Fruit fly (Drosophila melanogaster) whole organism, embryonic: ENCODE data around the gene Tm1.

Experiments
- Atf3 ChIP-seq: fragments of 200-800 bp; sonication (Bioruptor generic); optimal IDR thresholded peaks from 3 replicates; lab custom pipeline; 2016; ENCODE audit warnings: missing biosample characterization, missing genetic modification characterization
- Bdp1 ChIP-seq: fragments of 200-800 bp; sonication (Bioruptor generic); optimal IDR thresholded peaks from 3 replicates; lab custom pipeline; 2016; ENCODE audit warnings: missing biosample characterization, missing genetic modification characterization
- CG10366 ChIP-seq: fragments of 200-800 bp; sonication (Bioruptor generic); IDR thresholded peaks from 2 replicates; pipeline ENCODE4 v1.3.6; 2022; ENCODE audit warnings: missing biosample characterization, missing genetic modification characterization
- CG10462 ChIP-seq: fragments of 200-800 bp; sonication (Bioruptor generic); optimal IDR thresholded peaks from 2 replicates; lab custom pipeline; 2016; ENCODE audit warnings: missing biosample characterization, missing genetic modification characterization
- CG11247 ChIP-seq: fragments of 200-800 bp; sonication (Bioruptor generic); IDR thresholded peaks from 2 replicates; pipeline ENCODE4 v1.3.6; 2022; ENCODE audit warnings: missing biosample characterization, missing genetic modification characterization
- CG11696 ChIP-seq: fragments of 200-800 bp; sonication (Bioruptor generic); IDR thresholded peaks from 2 replicates; pipeline ENCODE4 v1.3.6; 2022; ENCODE audit warnings: missing biosample characterization, missing genetic modification characterization
- CG13424 ChIP-seq: fragments of 200-800 bp; sonication (Bioruptor generic); optimal IDR thresholded peaks from 2 replicates; lab custom pipeline; 2019; ENCODE audit warnings: missing biosample characterization, mild to moderate bottlenecking, missing genetic modification characterization, moderate library complexity
- CG15696 ChIP-seq: fragments of 200-800 bp; sonication (Bioruptor generic); optimal IDR thresholded peaks from 2 replicates; lab custom pipeline; 2019; ENCODE audit warnings: missing biosample characterization, mild to moderate bottlenecking, missing genetic modification characterization, moderate library complexity
- CG1602 ChIP-seq: fragments of 200-800 bp; sonication (Bioruptor generic); optimal IDR thresholded peaks from 3 replicates; lab custom pipeline; 2016; ENCODE audit warnings: missing biosample characterization, missing genetic modification characterization
- CG17385 ChIP-seq: fragments of 200-800 bp; sonication (Bioruptor generic); optimal IDR thresholded peaks from 3 replicates; lab custom pipeline; 2018; ENCODE audit warnings: missing biosample characterization, mild to moderate bottlenecking, missing genetic modification characterization
- CG17912 ChIP-seq: fragments of 200-800 bp; sonication (Bioruptor generic); optimal IDR thresholded peaks from 2 replicates; lab custom pipeline; 2018; ENCODE audit warnings: missing biosample characterization, mild to moderate bottlenecking, missing genetic modification characterization
- CG18764 ChIP-seq: fragments of 200-800 bp; sonication (Bioruptor generic); optimal IDR thresholded peaks from 3 replicates; lab custom pipeline; 2016; ENCODE audit warnings: missing biosample characterization, missing genetic modification characterization
- CG2889 ChIP-seq: fragments of 200-800 bp; sonication (Bioruptor generic); IDR thresholded peaks from 3 replicates; pipeline ENCODE4 v1.3.6; 2022; ENCODE audit warnings: missing biosample characterization, missing genetic modification characterization
- CG31441 ChIP-seq: fragments of 200-800 bp; sonication (Bioruptor generic); IDR thresholded peaks from 2 replicates; pipeline ENCODE4 v1.3.6; 2022; ENCODE audit warnings: missing biosample characterization, missing genetic modification characterization
- CG3838 ChIP-seq: fragments of 200-800 bp; sonication (Bioruptor generic); optimal IDR thresholded peaks from 3 replicates; lab custom pipeline; 2016; ENCODE audit warnings: missing biosample characterization, missing genetic modification characterization
- CG43689 ChIP-seq: fragments of 200-800 bp; sonication (Bioruptor generic); IDR thresholded peaks from 2 replicates; pipeline ENCODE4 v1.3.6; 2022; ENCODE audit warnings: missing biosample characterization, missing genetic modification characterization
- CG6683 ChIP-seq: fragments of 200-800 bp; sonication (Bioruptor generic); optimal IDR thresholded peaks from 2 replicates; lab custom pipeline; 2017; ENCODE audit warnings: missing biosample characterization, mild to moderate bottlenecking, missing genetic modification characterization, missing genetic modification reagents
- CG8388 ChIP-seq: fragments of 200-800 bp; sonication (Bioruptor generic); optimal IDR thresholded peaks from 2 replicates; lab custom pipeline; 2019; ENCODE audit warnings: missing biosample characterization, mild to moderate bottlenecking, missing genetic modification characterization, moderate library complexity
- Dip3 ChIP-seq: fragments of 200-800 bp; sonication (Bioruptor generic); optimal IDR thresholded peaks from 3 replicates; lab custom pipeline; 2016; ENCODE audit warnings: missing biosample characterization, missing genetic modification characterization
- Doc2 ChIP-seq: fragments of 200-800 bp; sonication (Bioruptor generic); IDR thresholded peaks from 2 replicates; pipeline ENCODE4 v1.3.6; 2022; ENCODE audit warnings: missing biosample characterization, missing genetic modification characterization
- Fer2 ChIP-seq: fragments of 200-800 bp; sonication (Bioruptor generic); optimal IDR thresholded peaks from 2 replicates; lab custom pipeline; 2018; ENCODE audit warnings: missing biosample characterization, mild to moderate bottlenecking, missing genetic modification characterization, moderate library complexity
- GATAe ChIP-seq: fragments of 200-800 bp; sonication (Bioruptor generic); conservative IDR thresholded peaks from 2 replicates; pipeline ENCODE4 v1.3.6; 2022; ENCODE audit warnings: missing biosample characterization, missing genetic modification characterization
- Gsc ChIP-seq: fragments of 200-800 bp; sonication (Bioruptor generic); IDR thresholded peaks from 2 replicates; pipeline ENCODE4 v1.3.6; 2022; ENCODE audit warnings: missing biosample characterization, missing genetic modification characterization
- HLH54F ChIP-seq: fragments of 200-800 bp; sonication (Bioruptor generic); optimal IDR thresholded peaks from 3 replicates; lab custom pipeline; 2016; ENCODE audit warnings: missing biosample characterization, missing genetic modification characterization
- Hmr ChIP-seq: fragments of 200-800 bp; sonication (Bioruptor generic); optimal IDR thresholded peaks from 3 replicates; lab custom pipeline; 2017; ENCODE audit warnings: mild to moderate bottlenecking, missing biosample characterization, missing genetic modification reagents, missing genetic modification characterization
- Hr39 ChIP-seq: fragments of >200 bp; optimal IDR thresholded peaks from 2 replicates; lab custom pipeline; 2017
- Hsf ChIP-seq: fragments of 200-800 bp; sonication (Bioruptor generic); optimal IDR thresholded peaks from 3 replicates; lab custom pipeline; 2016; ENCODE audit warnings: missing biosample characterization, missing genetic modification characterization
- NFAT ChIP-seq: fragments of 200-800 bp; sonication (Bioruptor generic); IDR thresholded peaks from 2 replicates; pipeline ENCODE4 v1.3.6; 2022; ENCODE audit warnings: missing biosample characterization, missing genetic modification characterization
- Neu2 ChIP-seq: fragments of 200-800 bp; sonication (Bioruptor generic); optimal IDR thresholded peaks from 3 replicates; lab custom pipeline; 2016; ENCODE audit warnings: missing biosample characterization, missing genetic modification characterization, borderline replicate concordance
- Nf-YA ChIP-seq: fragments of 200-800 bp; sonication (Bioruptor generic); IDR thresholded peaks from 2 replicates; pipeline ENCODE4 v1.3.6; 2022; ENCODE audit warnings: missing biosample characterization, missing genetic modification characterization
- Sox102F ChIP-seq: fragments of 200-800 bp; sonication (Bioruptor generic); optimal IDR thresholded peaks from 2 replicates; lab custom pipeline; 2018; ENCODE audit warnings: missing biosample characterization, mild to moderate bottlenecking, missing genetic modification characterization, moderate library complexity
- ato ChIP-seq: fragments of 200-800 bp; sonication (Bioruptor generic); IDR thresholded peaks from 2 replicates; pipeline ENCODE4 v1.3.6; 2022; ENCODE audit warnings: missing biosample characterization, missing genetic modification characterization; ENCODE audit not compliant: partially characterized antibody
- cato ChIP-seq: fragments of 200-800 bp; sonication (Bioruptor generic); optimal IDR thresholded peaks from 2 replicates; lab custom pipeline; 2016; ENCODE audit warnings: missing biosample characterization, missing genetic modification characterization, borderline replicate concordance
- chinmo ChIP-seq: fragments of 200-800 bp; sonication (Bioruptor generic); IDR thresholded peaks from 4 replicates; pipeline ENCODE4 v1.3.6; 2022; ENCODE audit warnings: missing biosample characterization, missing genetic modification characterization; ENCODE audit not compliant: partially characterized antibody
- corto ChIP-seq: fragments of 200-800 bp; sonication (Bioruptor generic); optimal IDR thresholded peaks from 2 replicates; lab custom pipeline; 2016; ENCODE audit warnings: missing biosample characterization, mild to moderate bottlenecking, missing genetic modification characterization, moderate library complexity
- dm ChIP-seq: fragments of 200-800 bp; sonication (Bioruptor generic); optimal IDR thresholded peaks from 3 replicates; lab custom pipeline; 2016; ENCODE audit warnings: missing biosample characterization, missing genetic modification characterization
- fd102C ChIP-seq: fragments of 200-800 bp; sonication (Bioruptor generic); optimal IDR thresholded peaks from 2 replicates; lab custom pipeline; 2018; ENCODE audit warnings: missing biosample characterization, mild to moderate bottlenecking, missing genetic modification characterization, moderate library complexity
- grau ChIP-seq: fragments of 200-800 bp; optimal IDR thresholded peaks from 3 replicates; lab custom pipeline; 2019; ENCODE audit warnings: missing biosample characterization, mild to moderate bottlenecking, missing genetic modification characterization, moderate library complexity
- gsb-n ChIP-seq: fragments of 200-800 bp; sonication (Bioruptor generic); optimal IDR thresholded peaks from 3 replicates; lab custom pipeline; 2018; ENCODE audit warnings: missing biosample characterization, mild to moderate bottlenecking, missing genetic modification characterization
- gt ChIP-seq: fragments of 200-800 bp; sonication (Bioruptor generic); IDR thresholded peaks from 2 replicates; pipeline ENCODE4 v1.3.6; 2022; ENCODE audit warnings: missing biosample characterization, missing genetic modification characterization
- ken ChIP-seq: fragments of 200-800 bp; sonication (Bioruptor generic); IDR thresholded peaks from 3 replicates; pipeline ENCODE4 v1.3.6; 2022; ENCODE audit warnings: missing biosample characterization, missing genetic modification characterization
- lilli ChIP-seq: fragments of 200-800 bp; sonication (Bioruptor generic); optimal IDR thresholded peaks from 3 replicates; lab custom pipeline; 2016; ENCODE audit warnings: missing biosample characterization, missing genetic modification characterization
- maf-S ChIP-seq: fragments of 200-800 bp; sonication (Bioruptor generic); optimal IDR thresholded peaks from 2 replicates; lab custom pipeline; 2016; ENCODE audit warnings: missing biosample characterization, missing genetic modification characterization
- nerfin-1 ChIP-seq: fragments of 200-800 bp; sonication (Bioruptor generic); optimal IDR thresholded peaks from 3 replicates; lab custom pipeline; 2019; ENCODE audit warnings: missing biosample characterization, mild to moderate bottlenecking, missing genetic modification characterization, moderate library complexity
- pb ChIP-seq: fragments of 200-800 bp; sonication (Bioruptor generic); optimal IDR thresholded peaks from 3 replicates; lab custom pipeline; 2016; ENCODE audit warnings: missing biosample characterization, missing genetic modification characterization
- pita ChIP-seq: fragments of 200-800 bp; sonication (Bioruptor generic); optimal IDR thresholded peaks from 2 replicates; lab custom pipeline; 2017; ENCODE audit warnings: missing biosample characterization, mild to moderate bottlenecking, missing genetic modification characterization
- psq ChIP-seq: fragments of 200-800 bp; sonication (Bioruptor generic); optimal IDR thresholded peaks from 2 replicates; lab custom pipeline; 2017; ENCODE audit warnings: missing biosample characterization, missing genetic modification characterization
- ranshi ChIP-seq: fragments of 200-800 bp; sonication (Bioruptor generic); IDR thresholded peaks from 2 replicates; pipeline ENCODE4 v1.3.6; 2022; ENCODE audit warnings: missing biosample characterization, missing genetic modification characterization
- scrt ChIP-seq: fragments of 200-800 bp; sonication (Bioruptor generic); optimal IDR thresholded peaks from 2 replicates; lab custom pipeline; 2018; ENCODE audit warnings: missing biosample characterization, mild to moderate bottlenecking, missing genetic modification characterization, moderate library complexity
- sr ChIP-seq: fragments of 200-800 bp; sonication (Bioruptor generic); IDR thresholded peaks from 3 replicates; pipeline ENCODE4 v1.3.6; 2022; ENCODE audit warnings: missing biosample characterization, missing genetic modification characterization
- sug ChIP-seq: fragments of 200-800 bp; optimal IDR thresholded peaks from 2 replicates; lab custom pipeline; 2019; ENCODE audit warnings: missing biosample characterization, mild to moderate bottlenecking, missing genetic modification characterization, moderate library complexity
- vvl ChIP-seq: fragments of 200-800 bp; sonication (Bioruptor generic); IDR thresholded peaks from 2 replicates; pipeline ENCODE4 v1.3.6; 2022; ENCODE audit warnings: missing biosample characterization, missing genetic modification characterization

Tm1 gene

DNA sequence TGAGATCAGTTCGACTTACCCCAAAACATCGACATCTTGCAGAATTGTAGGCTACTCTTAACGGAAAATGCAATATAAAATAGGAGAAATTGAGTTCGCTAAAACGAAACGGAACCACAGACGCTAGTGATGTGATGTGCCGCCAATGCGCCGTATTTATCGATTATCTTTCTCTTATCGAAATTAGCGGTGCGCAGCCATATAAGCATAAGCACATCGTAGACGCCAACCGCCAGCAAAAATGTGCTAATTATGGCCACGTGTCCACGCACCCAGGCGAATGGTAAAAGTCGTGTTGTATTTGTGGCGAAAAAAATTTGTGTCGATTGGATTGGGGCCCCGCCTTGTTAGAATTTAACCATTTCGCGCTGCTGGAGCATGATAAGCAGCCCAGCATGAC lies 55.0 kb downstream of the Tm1 start, which contains the start of the genes Fkbp39 and Cyfip (continued):
- no peak for TF ChIP-seq CG31441 (GFP tag; lab: Robert Waterston, UW)
- no peak for TF ChIP-seq CG18764 (GFP tag; lab: Kevin White, UChicago)
- no peak for TF ChIP-seq CG3838 (GFP tag; lab: Kevin White, UChicago)
- TF ChIP-seq ranshi (GFP tag; lab: Robert Waterston, UW): no peak; the same call in 1 of the 2 replicates
- TF ChIP-seq HLH54F (GFP tag; lab: Kevin White, UChicago): peak; percentile 64
- no peak for TF ChIP-seq CG8388 (GFP tag; lab: Kevin White, UChicago)
- TF ChIP-seq CG11247 (GFP tag; lab: Robert Waterston, UW): 0 out of 2 replicates have a peak, but pooled peaks have one; percentile 20
- TF ChIP-seq CG6683 (GFP tag; lab: Kevin White, UChicago): no peak
- peak; percentile 66; the same call in 1 of the 2 replicates for TF ChIP-seq vvl (GFP tag; lab: Robert Waterston, UW)
- no peak for TF ChIP-seq Neu2 (GFP tag; lab: Kevin White, UChicago)
- TF ChIP-seq corto: no peak
- no peak for TF ChIP-seq gsb-n (tag; lab: Kevin White, UChicago)
- peak; percentile 41; the same call in 1 of the 2 replicates for TF ChIP-seq NFAT
- no peak for TF ChIP-seq CG43689 (GFP tag; lab: Robert Waterston, UW)
- peak; percentile 78 for TF ChIP-seq Hmr (GFP tag; lab: Kevin White, UChicago)
- TF ChIP-seq scrt: no peak
- TF ChIP-seq ken (GFP tag; lab: Robert Waterston, UW): peak; percentile 66; the same call in 2 of the 3 replicates
- TF ChIP-seq CG15696 (tag; lab: Kevin White, UChicago): no peak
- TF ChIP-seq sr (GFP tag; lab: Robert Waterston, UW): no peak
- no peak for TF ChIP-seq CG17385 (GFP tag; lab: Kevin White, UChicago)
- no peak for TF ChIP-seq cato
- TF ChIP-seq Doc2: no peak
- TF ChIP-seq Fer2 (tag; lab: Kevin White, UChicago): no peak
- TF ChIP-seq Bdp1 (GFP tag; lab: Kevin White, UChicago): peak; percentile 19
- no peak for TF ChIP-seq CG11696 (GFP tag; lab: Robert Waterston, UW)
- TF ChIP-seq Hr39 (lab: Kevin White, UChicago): no peak
- TF ChIP-seq maf-S: peak; percentile 60
- TF ChIP-seq gt: no peak
- peak; percentile 48 for TF ChIP-seq grau
- TF ChIP-seq pita: peak; percentile 81
- no peak for TF ChIP-seq CG1602
- peak; percentile 97 for TF ChIP-seq dm (GFP tag; lab: Kevin White, UChicago)
- TF ChIP-seq Nf-YA (GFP tag; lab: Robert Waterston, UW): no peak
- TF ChIP-seq CG13424 (tag; lab: Kevin White, UChicago): peak; percentile 26
- TF ChIP-seq psq: no peak
- TF ChIP-seq CG10462 (GFP tag; lab: Kevin White, UChicago): no peak
- TF ChIP-seq CG17912 (GFP tag; lab: Kevin White, UChicago): peak; percentile 52
- peak; percentile 34 for TF ChIP-seq CG10366 (GFP tag; lab: Robert Waterston, UW)
- 0 out of 4 replicates have a peak, but pooled peaks have one; percentile 65 for TF ChIP-seq chinmo (GFP tag; lab: Robert Waterston, UW)
- no peak for TF ChIP-seq Gsc (GFP tag; lab: Robert Waterston, UW)
- no peak for TF ChIP-seq pb (GFP tag; lab: Kevin White, UChicago)
- TF ChIP-seq sug (tag; lab: Kevin White, UChicago): peak; percentile 64
- TF ChIP-seq CG2889 (GFP tag; lab: Robert Waterston, UW): no peak
- peak; percentile 21 for TF ChIP-seq Dip3 (GFP tag; lab: Kevin White, UChicago)
- no peak for TF ChIP-seq Atf3 (GFP tag; lab: Kevin White, UChicago)
- peak; percentile 74 for TF ChIP-seq lilli
- no peak for TF ChIP-seq Sox102F (GFP tag; lab: Kevin White, UChicago)
- TF ChIP-seq ato (GFP tag; lab: Robert Waterston, UW): peak; percentile 67
- peak; percentile 4 for TF ChIP-seq fd102C
- no peak for TF ChIP-seq nerfin-1
- no peak for TF ChIP-seq GATAe (GFP tag; lab: Robert Waterston, UW)
- peak; percentile 46 for TF ChIP-seq Hsf (GFP tag; lab: Kevin White, UChicago)
